Worm (Caenorhabditis elegans) whole organism, young adult: ENCODE results near the gene srh-31.

Source experiments
- B0336.3 ChIP-seq: fragments of 200-800 bp; sonication (Bioruptor generic); IDR thresholded peaks from 2 replicates; pipeline ENCODE4 v1.3.6; 2022; ENCODE audit warnings: missing genetic modification characterization, missing compliant biosample characterization
- F33H1.4 ChIP-seq: fragments of 200-800 bp; sonication (Bioruptor generic); IDR thresholded peaks from 2 replicates; pipeline ENCODE4 v1.3.6; 2022; ENCODE audit warnings: missing genetic modification reagents, missing genetic modification characterization, missing compliant biosample characterization
- F37B4.10 ChIP-seq: fragments of 200-800 bp; sonication (Bioruptor generic); IDR thresholded peaks from 2 replicates; pipeline ENCODE4 v1.3.6; 2022; ENCODE audit warnings: missing genetic modification characterization, missing compliant biosample characterization
- F52B5.7 ChIP-seq: sonication (generic microtip); optimal IDR thresholded peaks from 2 replicates; lab custom pipeline; 2016; ENCODE audit warnings: mild to moderate bottlenecking, missing genetic modification characterization, missing compliant biosample characterization
- F55B11.4 ChIP-seq: sonication (generic microtip); optimal IDR thresholded peaks from 2 replicates; lab custom pipeline; 2016; ENCODE audit warnings: missing compliant biosample characterization, missing genetic modification characterization, borderline replicate concordance; ENCODE audit not compliant: insufficient read depth
- F57A8.1 ChIP-seq: fragments of 200-800 bp; sonication (Bioruptor generic); optimal IDR thresholded peaks from 2 replicates; lab custom pipeline; 2018; ENCODE audit warnings: mild to moderate bottlenecking, missing genetic modification characterization, moderate library complexity, missing compliant biosample characterization
- T26A5.8 ChIP-seq: sonication (generic microtip); optimal IDR thresholded peaks from 2 replicates; lab custom pipeline; 2016; ENCODE audit warnings: missing genetic modification characterization, missing compliant biosample characterization
- Y53G8AR.9 ChIP-seq: fragments of 200-800 bp; sonication (Bioruptor generic); conservative IDR thresholded peaks from 2 replicates; pipeline ENCODE4 v1.3.6; 2022; ENCODE audit warnings: missing genetic modification reagents, missing genetic modification characterization, missing compliant biosample characterization
- aptf-3 ChIP-seq: fragments of 200-800 bp; sonication (Bioruptor generic); IDR thresholded peaks from 2 replicates; pipeline ENCODE4 v1.3.6; 2022; ENCODE audit warnings: missing genetic modification characterization, missing compliant biosample characterization
- attf-3 ChIP-seq: fragments of 200-800 bp; sonication (Bioruptor generic); conservative IDR thresholded peaks from 2 replicates; pipeline ENCODE4 v1.3.6; 2022; ENCODE audit warnings: missing genetic modification reagents, missing genetic modification characterization, missing compliant biosample characterization
- bed-2 ChIP-seq: fragments of 200-800 bp; sonication (Bioruptor generic); IDR thresholded peaks from 2 replicates; pipeline ENCODE4 v1.3.6; 2022; ENCODE audit warnings: missing genetic modification reagents, missing genetic modification characterization, missing compliant biosample characterization
- ceh-100 ChIP-seq: fragments of 200-800 bp; sonication (Bioruptor generic); IDR thresholded peaks from 2 replicates; pipeline ENCODE4 v1.3.6; 2022; ENCODE audit warnings: missing genetic modification reagents, missing genetic modification characterization, missing compliant biosample characterization
- dox-1 ChIP-seq: fragments of 200-800 bp; sonication (Bioruptor generic); IDR thresholded peaks from 2 replicates; pipeline ENCODE4 v1.3.6; 2022; ENCODE audit warnings: missing genetic modification reagents, missing genetic modification characterization, missing compliant biosample characterization
- egl-18 ChIP-seq: fragments of 200-800 bp; sonication (Bioruptor generic); IDR thresholded peaks from 2 replicates; pipeline ENCODE4 v1.3.6; 2022; ENCODE audit warnings: missing genetic modification reagents, missing genetic modification characterization, missing compliant biosample characterization
- lir-1 ChIP-seq: fragments of 200-800 bp; sonication (Bioruptor generic); conservative IDR thresholded peaks from 2 replicates; pipeline ENCODE4 v1.3.6; 2022; ENCODE audit warnings: missing genetic modification reagents, missing genetic modification characterization, missing compliant biosample characterization
- madf-6 ChIP-seq: fragments of 200-800 bp; sonication (Bioruptor generic); IDR thresholded peaks from 2 replicates; pipeline ENCODE4 v1.3.6; 2022; ENCODE audit warnings: missing genetic modification reagents, missing genetic modification characterization, missing compliant biosample characterization
- nfya-2 ChIP-seq: fragments of 200-800 bp; sonication (Bioruptor generic); IDR thresholded peaks from 2 replicates; pipeline ENCODE4 v1.3.6; 2022; ENCODE audit warnings: missing genetic modification reagents, missing genetic modification characterization, missing compliant biosample characterization
- nhr-120 ChIP-seq: fragments of 200-800 bp; sonication (Bioruptor generic); IDR thresholded peaks from 2 replicates; pipeline ENCODE4 v1.3.6; 2022; ENCODE audit warnings: missing genetic modification characterization, missing compliant biosample characterization
- nhr-80 ChIP-seq: sonication (generic microtip); optimal IDR thresholded peaks from 2 replicates; lab custom pipeline; 2016; ENCODE audit warnings: missing genetic modification characterization, missing compliant biosample characterization
- rec-8 ChIP-seq, 2 experiments: sonication (generic microtip); optimal IDR thresholded peaks; 2 replicates each; lab custom pipeline; 2016; ENCODE audit warnings: mild to moderate bottlenecking in 2 of 2, missing genetic modification characterization in 2 of 2, missing genetic modification reagents in 2 of 2, missing genotype in 2 of 2, missing biosample characterization in 1 of 2, missing compliant biosample characterization in 1 of 2, moderate library complexity in 1 of 2
- repo-1 ChIP-seq: sonication (generic microtip); optimal IDR thresholded peaks from 2 replicates; lab custom pipeline; 2017; ENCODE audit warnings: mild to moderate bottlenecking, missing genetic modification characterization, missing compliant biosample characterization
- rpc-1 ChIP-seq, 2 experiments: fragments of 150-350 bp in 1 of 2; sonication (generic microtip) in 1 of 2; optimal IDR thresholded peaks; 2 replicates each; lab custom pipeline; 2014 to 2018; ENCODE audit warnings: missing biosample characterization in 1 of 2, missing genetic modification characterization in 1 of 2, missing genetic modification reagents in 1 of 2, missing genotype in 1 of 2
- sea-2 ChIP-seq: fragments of 200-800 bp; sonication (Bioruptor generic); IDR thresholded peaks from 2 replicates; pipeline ENCODE4 v1.3.6; 2022; ENCODE audit warnings: missing genetic modification characterization, missing compliant biosample characterization
- tbp1 ChIP-seq: fragments of 200-800 bp; sonication (Bioruptor generic); optimal IDR thresholded peaks from 2 replicates; lab custom pipeline; 2018; ENCODE audit warnings: mild to moderate bottlenecking, missing genetic modification characterization, missing compliant biosample characterization
- tbx-9 ChIP-seq: sonication (generic microtip); optimal IDR thresholded peaks from 2 replicates; lab custom pipeline; 2016; ENCODE audit warnings: borderline replicate concordance, missing genetic modification characterization, inconsistent platforms, missing compliant biosample characterization
- tlf-1 ChIP-seq: fragments of 200-800 bp; sonication (Bioruptor generic); optimal IDR thresholded peaks from 2 replicates; lab custom pipeline; 2018; ENCODE audit warnings: mild to moderate bottlenecking, missing genetic modification characterization, missing compliant biosample characterization
- unc-62 ChIP-seq: fragments of 150-350 bp; optimal IDR thresholded peaks from 2 replicates; lab custom pipeline; 2014; ENCODE audit warnings: missing biosample characterization, missing genetic modification reagents, missing genetic modification characterization
- zfh-2 ChIP-seq: fragments of 200-800 bp; sonication (Bioruptor generic); conservative IDR thresholded peaks from 2 replicates; pipeline ENCODE4 v1.3.6; 2022; ENCODE audit warnings: missing genetic modification reagents, missing genetic modification characterization, missing compliant biosample characterization
- zim-3 ChIP-seq: sonication (generic microtip); optimal IDR thresholded peaks from 2 replicates; lab custom pipeline; 2017; ENCODE audit warnings: mild to moderate bottlenecking, missing genetic modification characterization, moderate library complexity, missing compliant biosample characterization
- ztf-18 ChIP-seq: sonication (generic microtip); optimal IDR thresholded peaks from 2 replicates; lab custom pipeline; 2016; ENCODE audit warnings: missing genotype, mild to moderate bottlenecking, missing genetic modification characterization, missing compliant biosample characterization
- ztf-28 ChIP-seq: fragments of 200-800 bp; sonication (Bioruptor generic); IDR thresholded peaks from 2 replicates; pipeline ENCODE4 v1.3.6; 2022; ENCODE audit warnings: missing genetic modification reagents, missing genetic modification characterization, missing compliant biosample characterization
- ztf-6 ChIP-seq: fragments of 200-800 bp; sonication (Bioruptor generic); IDR thresholded peaks from 2 replicates; pipeline ENCODE4 v1.3.6; 2022; ENCODE audit warnings: missing genetic modification reagents, missing genetic modification characterization, missing compliant biosample characterization

Gene srh-31

DNA sequence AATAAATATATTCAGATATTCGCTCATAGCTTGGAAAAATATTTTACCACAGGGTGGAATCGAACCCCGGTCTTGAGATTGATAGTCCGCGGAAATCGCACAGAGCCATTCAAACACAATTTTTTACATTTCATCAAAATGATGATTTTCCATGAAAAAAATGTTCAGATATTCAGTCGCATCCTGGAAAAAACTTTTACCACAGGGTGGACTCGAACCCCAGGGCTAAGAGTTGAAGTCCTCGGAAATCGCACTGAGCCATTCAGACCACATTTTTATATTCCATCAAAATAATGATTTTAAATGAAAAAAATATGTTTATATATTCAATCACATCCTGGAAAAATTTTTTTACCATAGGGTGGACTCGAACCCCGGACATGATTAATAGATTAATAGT, 15.4 kb downstream of the srh-31 start (continued):
- TF ChIP-seq T26A5.8 (tag; lab: Kevin White, UChicago) = no peak
- no peak for TF ChIP-seq Y53G8AR.9 (GFP tag; lab: Robert Waterston, UW)
- TF ChIP-seq attf-3 = no peak
- no peak for TF ChIP-seq tbx-9
- TF ChIP-seq ceh-100 (GFP tag; lab: Robert Waterston, UW) = no peak
- no peak for TF ChIP-seq F37B4.10 (GFP tag; lab: Robert Waterston, UW)
- no peak for TF ChIP-seq ztf-6 (GFP tag; lab: Robert Waterston, UW)
- TF ChIP-seq zim-3 (tag; lab: Kevin White, UChicago) = no peak
- TF ChIP-seq F57A8.1 (GFP tag; lab: Kevin White, UChicago) = no peak
- TF ChIP-seq rpc-1 (optimal IDR thresholded peaks at IDR 0.05; lab: Kevin White, UChicago) = peak; percentile 13
- peak; percentile 67 for TF ChIP-seq rpc-1 (tag; optimal IDR thresholded peaks at IDR 0.05; lab: Kevin White, UChicago)
- TF ChIP-seq lir-1 (GFP tag; lab: Robert Waterston, UW) = no peak
- no peak for TF ChIP-seq F33H1.4 (GFP tag; lab: Robert Waterston, UW)

DNA sequence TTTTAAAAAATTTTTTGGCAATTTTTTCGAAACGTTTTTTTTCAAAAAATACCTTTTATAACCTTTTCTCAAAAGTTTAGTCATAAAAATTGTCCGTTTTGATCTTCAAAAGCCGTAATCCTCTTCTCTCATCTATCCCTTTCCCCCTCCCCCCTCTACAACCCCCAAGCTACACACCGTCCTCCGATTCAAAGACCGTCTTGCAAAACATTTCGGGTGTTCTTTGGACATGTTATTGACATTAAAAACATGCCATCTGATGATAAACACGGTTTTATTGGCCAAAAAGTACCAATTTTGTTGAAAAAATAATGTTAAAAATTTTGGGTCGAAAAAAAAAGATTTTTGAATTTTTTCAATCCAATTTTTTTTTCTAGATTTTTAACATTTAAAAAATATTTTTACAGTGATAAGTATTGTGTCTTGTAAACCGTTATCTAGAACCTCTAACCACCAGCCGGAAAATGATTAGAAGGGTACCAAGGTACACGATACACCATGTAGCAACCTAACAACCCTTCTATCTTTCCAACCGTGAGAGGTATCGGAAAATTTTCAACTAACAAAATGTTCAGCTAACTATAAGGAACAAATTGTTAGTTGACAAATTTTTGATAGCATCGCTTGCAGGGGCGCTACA, 16.1 kb downstream of the srh-31 start:
- no peak for TF ChIP-seq repo-1
- TF ChIP-seq nhr-80 = peak; percentile 44
- no peak for TF ChIP-seq F52B5.7 (tag; lab: Kevin White, UChicago)
- TF ChIP-seq, all 124 proteins: peak for 1

DNA sequence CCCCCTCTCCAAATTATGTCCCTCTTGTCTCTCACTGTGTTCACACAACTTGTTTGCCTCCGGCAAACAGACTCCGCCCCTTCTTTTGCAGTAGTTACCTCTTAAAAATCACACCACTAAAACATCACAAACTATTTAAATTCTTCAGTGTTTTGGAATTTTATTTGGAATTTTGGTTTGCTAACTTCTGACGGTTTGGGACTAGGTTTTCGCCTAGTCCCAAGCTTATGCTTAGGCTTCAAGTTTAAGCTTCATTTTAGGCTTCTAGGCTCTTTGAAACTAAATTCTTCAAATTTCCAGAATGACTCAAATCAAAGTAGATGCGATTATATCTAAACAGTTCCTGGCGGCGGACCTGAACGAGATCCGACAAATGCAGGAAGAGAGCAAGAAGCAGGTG, 17.6 kb downstream of the srh-31 start, which contains the start of gene fat-5:
TSS of gene fat-5 (plus strand) at position 301 of the 400 bp plus-strand sequence.
- TF ChIP-seq bed-2 (no peak), F55B11.4 (tag; lab: Kevin White, UChicago) (no peak), unc-62 (no peak), madf-6 (GFP tag; lab: Robert Waterston, UW) (no peak), rec-8 (tag; optimal IDR thresholded peaks at IDR 0.05; lab: Kevin White, UChicago) (no peak), aptf-3 (no peak), nhr-120 (GFP tag; lab: Robert Waterston, UW) (no peak), ztf-18 (tag; lab: Kevin White, UChicago) (no peak), repo-1 (no peak), sea-2 (GFP tag; lab: Robert Waterston, UW) (no peak)
- TF ChIP-seq, all 124 proteins: peak for 0

DNA sequence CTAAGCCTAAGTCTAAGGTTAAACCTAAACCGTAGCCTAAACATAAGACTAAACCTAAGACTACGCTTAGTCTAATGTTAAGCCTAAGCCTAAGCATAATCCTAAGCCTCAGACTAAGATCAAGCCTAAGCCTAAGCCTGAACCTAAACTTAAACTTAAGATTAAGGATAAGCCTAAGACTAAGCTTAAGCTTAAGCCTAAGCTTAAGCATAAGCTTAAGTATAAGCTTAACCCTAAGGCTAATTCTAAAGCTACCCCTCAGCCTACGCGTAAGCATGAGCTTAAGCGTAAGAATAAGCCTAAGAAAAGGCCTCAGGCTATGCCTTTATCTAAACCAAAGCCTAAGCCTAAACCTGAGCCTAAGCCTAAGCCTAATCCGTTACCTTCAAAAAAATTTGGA, 21.2 kb downstream of the srh-31 start:
- TF ChIP-seq B0336.3 (GFP tag; lab: Robert Waterston, UW) (no peak), zfh-2 (no peak), tlf-1 (GFP tag; lab: Kevin White, UChicago) (no peak), tbp1 (GFP tag; lab: Kevin White, UChicago) (no peak), ztf-28 (GFP tag; lab: Robert Waterston, UW) (no peak), rpc-1 (optimal IDR thresholded peaks at IDR 0.05; lab: Kevin White, UChicago) (no peak), rpc-1 (tag; optimal IDR thresholded peaks at IDR 0.05; lab: Kevin White, UChicago) (no peak), tbx-9 (no peak), dox-1 (GFP tag; lab: Robert Waterston, UW) (no peak), T26A5.8 (tag; lab: Kevin White, UChicago) (no peak), egl-18 (no peak), nfya-2 (GFP tag; lab: Robert Waterston, UW) (no peak), rec-8 (tag; optimal IDR thresholded peaks at IDR 0.05; lab: Kevin White, UChicago) (no peak), ztf-6 (GFP tag; lab: Robert Waterston, UW) (no peak), F33H1.4 (GFP tag; lab: Robert Waterston, UW) (no peak)
